Worm (Caenorhabditis elegans) whole organism, mixed stage, embryonic: ENCODE measurements around the gene spp-28.

Experiments
- elt-3 ChIP-seq: fragments of 150-350 bp; optimal IDR thresholded peaks from 2 replicates; lab custom pipeline; 2014; ENCODE audit warnings: missing biosample characterization, missing genetic modification characterization
- unc-39 ChIP-seq: fragments of 150-350 bp; optimal IDR thresholded peaks from 2 replicates; lab custom pipeline; 2014; ENCODE audit warnings: missing biosample characterization, missing genetic modification characterization

- TF ChIP-seq elt-3 (no peak), unc-39 (tag; lab: Kevin White, UChicago) (no peak)
Measured at ce11 chrIII:4205751-4206327, 15.7 kb upstream of the spp-28 start, which contains the start of gene R74.8.
